Worm (Caenorhabditis elegans): ENCODE results near the gene idpb-4.

idpb-4 gene

DNA sequence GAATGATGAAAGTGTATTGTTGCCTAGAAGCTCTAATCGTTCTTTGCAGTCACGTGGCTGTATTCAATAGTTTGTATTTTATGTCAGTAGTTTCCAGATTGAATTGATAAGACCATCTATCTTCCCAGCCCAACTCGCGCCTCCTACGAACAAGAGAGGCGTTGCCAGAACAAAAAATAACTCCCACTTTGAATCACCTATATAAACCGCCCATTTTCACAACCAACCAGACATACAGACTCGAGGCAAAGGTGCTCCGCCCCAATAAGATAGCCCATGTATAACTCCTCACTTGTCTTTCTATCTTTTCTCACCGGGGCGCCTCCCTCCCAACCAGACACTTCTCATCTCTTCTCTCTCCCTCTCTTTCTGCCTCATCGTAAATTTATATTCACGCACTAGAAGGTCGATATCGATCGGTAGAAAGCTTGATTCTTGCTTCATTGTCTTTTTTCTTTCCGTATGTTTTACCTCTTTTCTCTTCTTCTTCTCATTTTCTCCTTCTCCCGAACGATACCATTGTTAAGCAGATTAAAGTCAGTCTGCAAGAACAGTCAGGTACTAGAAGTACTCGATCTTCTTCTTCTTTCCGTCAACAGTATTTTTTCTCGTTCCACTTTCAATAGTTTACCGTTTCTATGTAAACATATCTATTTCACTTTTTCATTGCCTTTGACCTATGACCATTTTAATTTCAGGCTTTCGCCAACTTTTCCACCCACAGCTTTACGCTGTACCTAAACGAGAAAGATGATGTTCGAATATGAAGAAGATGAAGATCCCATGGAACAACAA, 6.2 kb upstream of the idpb-4 start, which contains the start of gene mak-1 (continued):
- TF ChIP-seq lin-13 (GFP tag; optimal IDR thresholded peaks at IDR 0.05), result no peak
- no peak for TF ChIP-seq alr-1 (tag; optimal IDR thresholded peaks at IDR 0.05; ENCODE audit: borderline replicate concordance)
- TF ChIP-seq skn-1 (tag; optimal IDR thresholded peaks at IDR 0.05), result no peak
- no peak for TF ChIP-seq C16A3.4 (tag; optimal IDR thresholded peaks at IDR 0.05)
- TF ChIP-seq snu-23 (GFP tag; optimal IDR thresholded peaks at IDR 0.05), result peak; percentile 67
- TF ChIP-seq Y116A8C.19 (tag; optimal IDR thresholded peaks at IDR 0.05; ENCODE audit: borderline replicate concordance), result no peak
- TF ChIP-seq sup-37 (GFP tag; optimal IDR thresholded peaks at IDR 0.05), result no peak
- no peak for TF ChIP-seq egl-13 (tag; optimal IDR thresholded peaks at IDR 0.05)
- no peak for TF ChIP-seq ceh-63 (GFP tag; optimal IDR thresholded peaks at IDR 0.05)
- TF ChIP-seq aha-1 (tag; optimal IDR thresholded peaks at IDR 0.05), result no peak
- peak in 1 of 3 experiments; percentile 24 for TF ChIP-seq dpl-1 (GFP tag; optimal IDR thresholded peaks at IDR 0.05)
- no peak for TF ChIP-seq unc-98 (GFP tag; IDR thresholded peaks at IDR 0.05)
- TF ChIP-seq pag-3 (tag; optimal IDR thresholded peaks at IDR 0.05; ENCODE audit: borderline replicate concordance, insufficient read depth), result no peak
- no peak for TF ChIP-seq fos-1 (tag; optimal IDR thresholded peaks at IDR 0.05)
- TF ChIP-seq fkh-8 (tag; optimal IDR thresholded peaks at IDR 0.05), result no peak
- no peak for TF ChIP-seq fkh-10 (GFP tag; optimal IDR thresholded peaks at IDR 0.05)
- TF ChIP-seq aly-2 (tag; optimal IDR thresholded peaks at IDR 0.05), result no peak
- TF ChIP-seq tbx-2 (tag; optimal IDR thresholded peaks at IDR 0.05), result peak; percentile 47
- no peak for TF ChIP-seq unc-30 (tag; optimal IDR thresholded peaks at IDR 0.05)
- TF ChIP-seq hpl-2 (GFP tag; optimal IDR thresholded peaks at IDR 0.05), result no peak
- peak; percentile 22 for TF ChIP-seq nhr-47 (tag; optimal IDR thresholded peaks at IDR 0.05)
- no peak for TF ChIP-seq nhr-12 (tag; optimal IDR thresholded peaks at IDR 0.05)
- no peak for TF ChIP-seq jun-1 (tag; optimal IDR thresholded peaks at IDR 0.05)
- no peak for TF ChIP-seq C04F5.9 (tag; optimal IDR thresholded peaks at IDR 0.05)
- TF ChIP-seq elt-2 (tag; optimal IDR thresholded peaks at IDR 0.05), result peak; percentile 71
- TF ChIP-seq nhr-71 (tag; optimal IDR thresholded peaks at IDR 0.05), result peak; percentile 60
- no peak for TF ChIP-seq pqm-1 (tag; optimal IDR thresholded peaks at IDR 0.05)
- no peak for TF ChIP-seq nhr-237 (tag; optimal IDR thresholded peaks at IDR 0.05)
- TF ChIP-seq unc-130 (tag; optimal IDR thresholded peaks at IDR 0.05), result peak; percentile 17
- no peak for TF ChIP-seq sptf-1 (tag; optimal IDR thresholded peaks at IDR 0.05)
- peak; percentile 11 for TF ChIP-seq swsn-7 (tag; optimal IDR thresholded peaks at IDR 0.05)
- no peak for TF ChIP-seq ceh-90 (tag; optimal IDR thresholded peaks at IDR 0.05)
- peak; percentile 2 for TF ChIP-seq lin-14 (GFP tag; optimal IDR thresholded peaks at IDR 0.05)
- no peak for TF ChIP-seq unc-86 (tag; optimal IDR thresholded peaks at IDR 0.05)
- no peak for TF ChIP-seq C34B4.2 (tag; optimal IDR thresholded peaks at IDR 0.05)
- TF ChIP-seq isw-1 (GFP tag; IDR thresholded peaks at IDR 0.05), result no peak
- TF ChIP-seq lin-39 (tag; optimal IDR thresholded peaks at IDR 0.05), result no peak
- no peak for TF ChIP-seq irx-1 (tag; optimal IDR thresholded peaks at IDR 0.05)
- no peak for TF ChIP-seq tlp-1 (tag; optimal IDR thresholded peaks at IDR 0.05)
- no peak for TF ChIP-seq grh-1 (GFP tag; IDR thresholded peaks at IDR 0.05)
- no peak for TF ChIP-seq unc-62 (GFP tag; optimal IDR thresholded peaks at IDR 0.05)
- no peak for TF ChIP-seq nhr-11 (tag; optimal IDR thresholded peaks at IDR 0.05)
- no peak for TF ChIP-seq ceh-82 (tag; optimal IDR thresholded peaks at IDR 0.05)
- no peak for TF ChIP-seq lin-15B (tag; optimal IDR thresholded peaks at IDR 0.05)
